Fruit fly (Drosophila melanogaster) whole organism, embryonic: ENCODE measurements around the gene Rgl.

Source experiments
- Asciz ChIP-seq: fragments of 200-800 bp; sonication (Bioruptor generic); optimal IDR thresholded peaks from 2 replicates; lab custom pipeline; 2017; ENCODE audit warnings: missing biosample characterization, mild to moderate bottlenecking, missing genetic modification characterization, missing genetic modification reagents
- Awh ChIP-seq: fragments of 200-800 bp; sonication (Bioruptor generic); IDR thresholded peaks from 2 replicates; pipeline ENCODE4, ENCODE4 v1.3.6; 2022; ENCODE audit warnings: missing biosample characterization, missing genetic modification characterization
- CG10431 ChIP-seq: fragments of 200-800 bp; sonication (Bioruptor generic); optimal IDR thresholded peaks from 3 replicates; lab custom pipeline; 2018; ENCODE audit warnings: missing biosample characterization, mild to moderate bottlenecking, missing genetic modification characterization
- CG11247 ChIP-seq: fragments of 200-800 bp; sonication (Bioruptor generic); IDR thresholded peaks from 2 replicates; pipeline ENCODE4 v1.3.6; 2022; ENCODE audit warnings: missing biosample characterization, missing genetic modification characterization
- CG11696 ChIP-seq: fragments of 200-800 bp; sonication (Bioruptor generic); IDR thresholded peaks from 2 replicates; pipeline ENCODE4 v1.3.6; 2022; ENCODE audit warnings: missing biosample characterization, missing genetic modification characterization
- CG12219 ChIP-seq: fragments of 200-800 bp; sonication (Bioruptor generic); optimal IDR thresholded peaks from 3 replicates; lab custom pipeline; 2018; ENCODE audit warnings: missing biosample characterization, mild to moderate bottlenecking, missing genetic modification characterization
- CG14014 ChIP-seq: fragments of 200-800 bp; sonication (Bioruptor generic); IDR thresholded peaks from 2 replicates; pipeline ENCODE4 v1.3.6; 2022; ENCODE audit warnings: missing biosample characterization, missing genetic modification characterization
- CG15601 ChIP-seq: fragments of 200-800 bp; sonication (Bioruptor generic); optimal IDR thresholded peaks from 3 replicates; lab custom pipeline; 2019; ENCODE audit warnings: missing biosample characterization, mild to moderate bottlenecking, missing genetic modification characterization, moderate library complexity
- CG17186 ChIP-seq: fragments of 200-800 bp; sonication (Bioruptor generic); optimal IDR thresholded peaks from 3 replicates; lab custom pipeline; 2017; ENCODE audit warnings: missing biosample characterization, missing genetic modification reagents, missing genetic modification characterization
- CG17612 ChIP-seq: fragments of 200-800 bp; sonication (Bioruptor generic); IDR thresholded peaks from 2 replicates; pipeline ENCODE4 v1.3.6; 2022; ENCODE audit warnings: missing biosample characterization, missing genetic modification characterization
- CG2678 ChIP-seq: fragments of 200-800 bp; sonication (Bioruptor generic); optimal IDR thresholded peaks from 3 replicates; lab custom pipeline; 2019; ENCODE audit warnings: missing biosample characterization, mild to moderate bottlenecking, missing genetic modification characterization, moderate library complexity
- CG31365 ChIP-seq: fragments of 200-800 bp; sonication (Bioruptor generic); optimal IDR thresholded peaks from 2 replicates; lab custom pipeline; 2018; ENCODE audit warnings: missing biosample characterization, mild to moderate bottlenecking, missing genetic modification characterization
- CG31388 ChIP-seq: fragments of 200-800 bp; sonication (Bioruptor generic); optimal IDR thresholded peaks from 2 replicates; lab custom pipeline; 2016; ENCODE audit warnings: missing biosample characterization, missing genetic modification characterization
- CG31441 ChIP-seq: fragments of 200-800 bp; sonication (Bioruptor generic); IDR thresholded peaks from 2 replicates; pipeline ENCODE4 v1.3.6; 2022; ENCODE audit warnings: missing biosample characterization, missing genetic modification characterization
- CG32767 ChIP-seq: fragments of 200-800 bp; sonication (Bioruptor generic); IDR thresholded peaks from 2 replicates; pipeline ENCODE4 v1.3.6; 2022; ENCODE audit warnings: missing biosample characterization, missing genetic modification characterization
- CG3407 ChIP-seq: fragments of 200-800 bp; sonication (Bioruptor generic); optimal IDR thresholded peaks from 2 replicates; lab custom pipeline; 2018; ENCODE audit warnings: missing biosample characterization, mild to moderate bottlenecking, missing genetic modification characterization
- CG3726 ChIP-seq: fragments of 200-800 bp; sonication (Bioruptor generic); IDR thresholded peaks from 3 replicates; pipeline ENCODE4, ENCODE4 v1.3.6; 2022; ENCODE audit warnings: missing biosample characterization, missing genetic modification characterization
- CG3995 ChIP-seq: fragments of 200-800 bp; sonication (Bioruptor generic); optimal IDR thresholded peaks from 3 replicates; lab custom pipeline; 2016; ENCODE audit warnings: missing biosample characterization, missing genetic modification characterization
- CG6254 ChIP-seq: fragments of 200-800 bp; sonication (Bioruptor generic); optimal IDR thresholded peaks from 3 replicates; lab custom pipeline; 2017; ENCODE audit warnings: mild to moderate bottlenecking, missing biosample characterization, missing genetic modification reagents, missing genetic modification characterization
- CG6272 ChIP-seq: fragments of 200-800 bp; sonication (Bioruptor generic); IDR thresholded peaks from 2 replicates; pipeline ENCODE4 v1.3.6; 2022; ENCODE audit warnings: missing biosample characterization, missing genetic modification characterization
- CG6854 ChIP-seq: fragments of 200-800 bp; sonication (Bioruptor generic); optimal IDR thresholded peaks from 3 replicates; lab custom pipeline; 2017; ENCODE audit warnings: missing biosample characterization, mild to moderate bottlenecking, missing genetic modification characterization
- CG7839 ChIP-seq: fragments of 200-800 bp; sonication (Bioruptor generic); optimal IDR thresholded peaks from 3 replicates; lab custom pipeline; 2018; ENCODE audit warnings: missing biosample characterization, mild to moderate bottlenecking, missing genetic modification characterization, moderate library complexity
- Chrac-16 ChIP-seq: fragments of 200-800 bp; sonication (Bioruptor generic); optimal IDR thresholded peaks from 3 replicates; lab custom pipeline; 2016; ENCODE audit warnings: missing biosample characterization, missing genetic modification characterization
- Dref ChIP-seq: fragments of 200-800 bp; sonication (Bioruptor generic); IDR thresholded peaks from 2 replicates; pipeline ENCODE4 v1.3.6; 2022; ENCODE audit warnings: missing biosample characterization, missing genetic modification characterization
- Elba2 ChIP-seq: fragments of 200-800 bp; sonication (Bioruptor generic); optimal IDR thresholded peaks from 3 replicates; lab custom pipeline; 2016; ENCODE audit warnings: missing biosample characterization, missing genetic modification characterization
- Hey ChIP-seq: fragments of 200-800 bp; sonication (Bioruptor generic); optimal IDR thresholded peaks from 3 replicates; lab custom pipeline; 2018; ENCODE audit warnings: missing biosample characterization, mild to moderate bottlenecking, missing genetic modification characterization
- Hr39 ChIP-seq: fragments of >200 bp; optimal IDR thresholded peaks from 2 replicates; lab custom pipeline; 2017
- Nf-YC ChIP-seq: fragments of 200-800 bp; optimal IDR thresholded peaks from 3 replicates; lab custom pipeline; 2019; ENCODE audit warnings: missing biosample characterization, mild to moderate bottlenecking, missing genetic modification characterization, moderate library complexity
- PHDP ChIP-seq: fragments of 200-800 bp; sonication (Bioruptor generic); optimal IDR thresholded peaks from 3 replicates; lab custom pipeline; 2018; ENCODE audit warnings: missing biosample characterization, mild to moderate bottlenecking, missing genetic modification characterization, moderate library complexity
- Ravus ChIP-seq: fragments of 200-800 bp; sonication (Bioruptor generic); IDR thresholded peaks from 2 replicates; pipeline ENCODE4 v1.3.6; 2022; ENCODE audit warnings: missing biosample characterization, missing genetic modification characterization
- Scr ChIP-seq: fragments of 200-800 bp; sonication (Bioruptor generic); IDR thresholded peaks from 2 replicates; pipeline ENCODE4 v1.3.6; 2022; ENCODE audit warnings: missing biosample characterization, missing genetic modification characterization; ENCODE audit not compliant: partially characterized antibody
- Usf ChIP-seq: fragments of 200-800 bp; sonication (Bioruptor generic); optimal IDR thresholded peaks from 2 replicates; lab custom pipeline; 2017; ENCODE audit warnings: missing genotype, missing biosample characterization, missing genetic modification characterization
- ato ChIP-seq: fragments of 200-800 bp; sonication (Bioruptor generic); IDR thresholded peaks from 2 replicates; pipeline ENCODE4 v1.3.6; 2022; ENCODE audit warnings: missing biosample characterization, missing genetic modification characterization; ENCODE audit not compliant: partially characterized antibody
- bigmax ChIP-seq: fragments of 200-800 bp; sonication (Bioruptor generic); optimal IDR thresholded peaks from 2 replicates; lab custom pipeline; 2018; ENCODE audit warnings: missing biosample characterization, mild to moderate bottlenecking, missing genetic modification characterization
- chinmo ChIP-seq: fragments of 200-800 bp; sonication (Bioruptor generic); IDR thresholded peaks from 4 replicates; pipeline ENCODE4 v1.3.6; 2022; ENCODE audit warnings: missing biosample characterization, missing genetic modification characterization; ENCODE audit not compliant: partially characterized antibody
- da ChIP-seq: fragments of 200-800 bp; sonication (Bioruptor generic); optimal IDR thresholded peaks from 2 replicates; lab custom pipeline; 2016; ENCODE audit warnings: missing biosample characterization, missing genetic modification characterization
- fd96Cb ChIP-seq: fragments of 200-800 bp; sonication (Bioruptor generic); optimal IDR thresholded peaks from 2 replicates; lab custom pipeline; 2018; ENCODE audit warnings: missing biosample characterization, mild to moderate bottlenecking, missing genetic modification characterization, moderate library complexity
- gce ChIP-seq: fragments of 200-800 bp; sonication (Bioruptor generic); IDR thresholded peaks from 3 replicates; pipeline ENCODE4 v1.3.6; 2022; ENCODE audit warnings: missing biosample characterization, missing genetic modification characterization
- gcm2 ChIP-seq: fragments of 200-800 bp; sonication (Bioruptor generic); optimal IDR thresholded peaks from 2 replicates; lab custom pipeline; 2016; ENCODE audit warnings: missing biosample characterization, missing genetic modification characterization
- gem ChIP-seq: fragments of 200-800 bp; sonication (Bioruptor generic); optimal IDR thresholded peaks from 2 replicates; lab custom pipeline; 2019; ENCODE audit warnings: missing biosample characterization, mild to moderate bottlenecking, missing genetic modification characterization, moderate library complexity
- hkb ChIP-seq, 2 experiments: fragments of 200-800 bp in 1 of 2; fragments of >200 bp in 1 of 2; sonication (Bioruptor generic) in 1 of 2; IDR thresholded peaks in 1 of 2; optimal IDR thresholded peaks in 1 of 2; 2 replicates each; pipeline versions ENCODE4 v1.3.6 to Lab custom; 2017 to 2022; ENCODE audit warnings: missing biosample characterization in 1 of 2, missing genetic modification characterization in 1 of 2
- kah ChIP-seq: fragments of 200-800 bp; sonication (Bioruptor generic); optimal IDR thresholded peaks from 2 replicates; lab custom pipeline; 2018; ENCODE audit warnings: missing biosample characterization, mild to moderate bottlenecking, missing genetic modification characterization
- knrl ChIP-seq: fragments of 200-800 bp; sonication (Bioruptor generic); IDR thresholded peaks from 3 replicates; pipeline ENCODE4 v1.3.6; 2022; ENCODE audit warnings: missing biosample characterization, missing genetic modification characterization; ENCODE audit not compliant: partially characterized antibody
- lbe ChIP-seq: fragments of 200-800 bp; sonication (Bioruptor generic); optimal IDR thresholded peaks from 2 replicates; lab custom pipeline; 2016; ENCODE audit warnings: missing biosample characterization, mild to moderate bottlenecking, missing genetic modification characterization
- nau ChIP-seq: fragments of 200-800 bp; sonication (Bioruptor generic); optimal IDR thresholded peaks from 3 replicates; lab custom pipeline; 2017; ENCODE audit warnings: missing biosample characterization, mild to moderate bottlenecking, missing genetic modification characterization, missing genetic modification reagents
- p53 ChIP-seq: fragments of 200-800 bp; sonication (Bioruptor generic); optimal IDR thresholded peaks from 2 replicates; lab custom pipeline; 2016; ENCODE audit warnings: missing biosample characterization, missing genetic modification characterization
- run ChIP-seq: fragments of 200-800 bp; sonication (Bioruptor generic); optimal IDR thresholded peaks from 3 replicates; lab custom pipeline; 2018; ENCODE audit warnings: missing biosample characterization, mild to moderate bottlenecking, missing genetic modification characterization
- twi ChIP-seq: fragments of 200-800 bp; optimal IDR thresholded peaks from 2 replicates; lab custom pipeline; 2019; ENCODE audit warnings: missing biosample characterization, mild to moderate bottlenecking, missing genetic modification characterization, moderate library complexity
- tx ChIP-seq: fragments of 200-800 bp; sonication (Bioruptor generic); optimal IDR thresholded peaks from 2 replicates; lab custom pipeline; 2016; ENCODE audit warnings: missing biosample characterization, missing genetic modification characterization

Gene Rgl

dm6 chr3L:13964635-13965501, 39.7 kb upstream of the Rgl start, which contains the start of the genes Meics, Nxf3 and ssp2 (continued):
- no peak for TF ChIP-seq da (GFP tag; lab: Kevin White, UChicago)
- TF ChIP-seq lbe (GFP tag; lab: Kevin White, UChicago) = no peak
- TF ChIP-seq CG3995 (GFP tag; lab: Kevin White, UChicago) = peak; percentile 98
- no peak for TF ChIP-seq gem (tag; lab: Kevin White, UChicago)
- TF ChIP-seq Hey (tag; lab: Kevin White, UChicago) = no peak
- TF ChIP-seq CG10431 = no peak
- TF ChIP-seq kah (GFP tag; lab: Kevin White, UChicago) = no peak
- TF ChIP-seq gcm2 (GFP tag; lab: Kevin White, UChicago) = no peak
- peak; percentile 7 for TF ChIP-seq Chrac-16 (GFP tag; lab: Kevin White, UChicago)
- peak; percentile 68 for TF ChIP-seq ato
- no peak for TF ChIP-seq twi (tag; lab: Kevin White, UChicago)
- TF ChIP-seq bigmax = no peak
- TF ChIP-seq CG32767 (GFP tag; lab: Robert Waterston, UW) = no peak
- TF ChIP-seq CG3407 (GFP tag; lab: Kevin White, UChicago) = no peak
- TF ChIP-seq CG7839 (tag; lab: Kevin White, UChicago) = no peak
- no peak for TF ChIP-seq CG11247
- TF ChIP-seq CG31441 (GFP tag; lab: Robert Waterston, UW) = peak; percentile 86; the same call in 1 of the 2 replicates
- no peak for TF ChIP-seq CG12219 (GFP tag; lab: Kevin White, UChicago)
- TF ChIP-seq knrl (GFP tag; lab: Robert Waterston, UW) = peak; percentile 79
- TF ChIP-seq Ravus = no peak
- no peak for TF ChIP-seq tx (GFP tag; lab: Kevin White, UChicago)
- TF ChIP-seq PHDP (tag; lab: Kevin White, UChicago) = no peak
- no peak for TF ChIP-seq p53 (GFP tag; lab: Kevin White, UChicago)
- TF ChIP-seq CG2678 (tag; lab: Kevin White, UChicago) = no peak
- TF ChIP-seq nau (GFP tag; lab: Kevin White, UChicago) = no peak
- TF ChIP-seq Scr = peak; percentile 74
- no peak for TF ChIP-seq Nf-YC
- 0 out of 4 replicates have a peak, but pooled peaks have one; percentile 2 for TF ChIP-seq chinmo
- no peak for TF ChIP-seq Hr39 (lab: Kevin White, UChicago)
- no peak for TF ChIP-seq CG14014
- TF ChIP-seq CG6254 (GFP tag; lab: Kevin White, UChicago) = no peak
- TF ChIP-seq CG6272 (GFP tag; lab: Robert Waterston, UW) = no peak
- TF ChIP-seq Usf (GFP tag; lab: Kevin White, UChicago) = no peak
- TF ChIP-seq CG15601 = peak; percentile 36
- TF ChIP-seq CG17186 (GFP tag; lab: Kevin White, UChicago) = no peak
- no peak for TF ChIP-seq fd96Cb
- no peak for TF ChIP-seq CG17612 (GFP tag; lab: Robert Waterston, UW)
- no peak for TF ChIP-seq gce (GFP tag; lab: Robert Waterston, UW)
- TF ChIP-seq CG31388 = no peak
- TF ChIP-seq CG3726 = no peak
- TF ChIP-seq Asciz (GFP tag; lab: Kevin White, UChicago) = no peak
- no peak for TF ChIP-seq Elba2
- TF ChIP-seq CG6854 (GFP tag; lab: Kevin White, UChicago) = no peak
- no peak for TF ChIP-seq hkb (optimal IDR thresholded peaks at IDR 0.05; lab: Kevin White, UChicago)
- TF ChIP-seq hkb (GFP tag; IDR thresholded peaks at IDR 0.05; lab: Robert Waterston, UW) = no peak
- no peak for TF ChIP-seq CG31365
- no peak for TF ChIP-seq run (tag; lab: Kevin White, UChicago)
- peak; percentile 65 for TF ChIP-seq Dref
- no peak for TF ChIP-seq CG11696 (GFP tag; lab: Robert Waterston, UW)
- no peak for TF ChIP-seq Awh (GFP tag; lab: Robert Waterston, UW)
